Worm (Caenorhabditis elegans) whole organism, L2 larva: ENCODE data around the gene C50E3.15.

Experiments used
- elt-1 ChIP-seq: fragments of 150-350 bp; optimal IDR thresholded peaks from 2 replicates; lab custom pipeline; 2014; ENCODE audit warnings: missing biosample characterization, missing genetic modification characterization
- snpc-4 ChIP-seq: fragments of 150-350 bp; optimal IDR thresholded peaks from 2 replicates; lab custom pipeline; 2014; ENCODE audit warnings: missing biosample characterization, missing genetic modification characterization

DNA sequence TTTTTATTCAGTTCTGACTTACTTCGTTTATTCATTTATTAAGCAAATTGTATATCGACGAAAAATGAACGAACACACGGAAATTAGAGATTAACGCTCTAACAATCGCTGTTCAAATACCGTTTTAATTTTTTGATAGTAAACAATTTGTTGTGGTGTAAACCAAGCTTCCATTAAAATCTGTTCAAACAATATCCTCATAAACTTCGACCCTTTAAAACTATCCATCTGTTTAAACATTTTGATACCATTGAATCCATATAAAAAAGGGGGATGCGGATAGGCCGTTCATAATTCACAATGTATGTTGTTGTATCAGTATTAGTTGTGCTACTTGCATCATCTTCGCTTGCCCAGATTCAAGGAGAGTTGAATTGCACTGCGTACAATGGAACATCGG lies 8.3 kb downstream of the C50E3.15 start, which contains the start of gene F07C4.6:
- TF ChIP-seq elt-1 (tag; lab: Kevin White, UChicago) (no peak), snpc-4 (tag; lab: Kevin White, UChicago) (no peak)
